Worm (Caenorhabditis elegans) whole organism, young adult: ENCODE measurements around the gene B0310.3.

Source experiments
- B0261.1 ChIP-seq: sonication (generic microtip); optimal IDR thresholded peaks from 2 replicates; lab custom pipeline; 2016; ENCODE audit warnings: mild to moderate bottlenecking, missing genetic modification characterization, moderate library complexity, missing compliant biosample characterization
- D2030.7 ChIP-seq: fragments of 200-800 bp; sonication (Bioruptor generic); IDR thresholded peaks from 2 replicates; pipeline ENCODE4 v1.3.6; 2022; ENCODE audit warnings: missing genetic modification reagents, missing genetic modification characterization, missing compliant biosample characterization
- F22D6.2 ChIP-seq: sonication (generic microtip); optimal IDR thresholded peaks from 2 replicates; lab custom pipeline; 2016; ENCODE audit warnings: mild to moderate bottlenecking, missing genetic modification characterization, missing compliant biosample characterization
- F23B12.7 ChIP-seq: sonication (generic microtip); optimal IDR thresholded peaks from 2 replicates; lab custom pipeline; 2017; ENCODE audit warnings: missing genetic modification characterization, mild to moderate bottlenecking, missing compliant biosample characterization, antibody characterized with exemption, moderate library complexity; ENCODE audit not compliant: insufficient read depth
- F33H1.4 ChIP-seq: fragments of 200-800 bp; sonication (Bioruptor generic); IDR thresholded peaks from 2 replicates; pipeline ENCODE4 v1.3.6; 2022; ENCODE audit warnings: missing genetic modification reagents, missing genetic modification characterization, missing compliant biosample characterization
- T07F8.4 ChIP-seq: sonication (generic microtip); optimal IDR thresholded peaks from 2 replicates; lab custom pipeline; 2016; ENCODE audit warnings: mild to moderate bottlenecking, missing genetic modification characterization, moderate library complexity, missing compliant biosample characterization
- T26A5.8 ChIP-seq: sonication (generic microtip); optimal IDR thresholded peaks from 2 replicates; lab custom pipeline; 2016; ENCODE audit warnings: missing genetic modification characterization, missing compliant biosample characterization
- Y56A3A.18 ChIP-seq: fragments of 200-800 bp; sonication (Bioruptor generic); IDR thresholded peaks from 2 replicates; pipeline ENCODE4 v1.3.6; 2022; ENCODE audit warnings: missing genetic modification reagents, missing genetic modification characterization, missing compliant biosample characterization
- Y67H2A.10 ChIP-seq: fragments of 200-800 bp; sonication (Bioruptor generic); conservative IDR thresholded peaks from 2 replicates; pipeline ENCODE4 v1.3.6; 2022; ENCODE audit warnings: missing genetic modification reagents, missing genetic modification characterization, missing compliant biosample characterization
- ZK185.1 ChIP-seq: sonication (generic microtip); optimal IDR thresholded peaks from 2 replicates; lab custom pipeline; 2016; ENCODE audit warnings: mild to moderate bottlenecking, missing genetic modification characterization, missing compliant biosample characterization; ENCODE audit not compliant: poor library complexity, severe bottlenecking
- ama-1 ChIP-seq, 3 experiments: fragments of 150-350 bp in 1 of 3; sonication (generic microtip) in 2 of 3; optimal IDR thresholded peaks; 2 replicates each; lab custom pipeline; 2014 to 2018; ENCODE audit warnings: missing biosample characterization in 2 of 3, missing genetic modification characterization in 2 of 3, missing genetic modification reagents in 2 of 3
- aptf-2 ChIP-seq: fragments of 200-800 bp; sonication (Bioruptor generic); conservative IDR thresholded peaks from 2 replicates; pipeline ENCODE4 v1.3.6; 2022; ENCODE audit warnings: missing genetic modification reagents, missing genetic modification characterization, missing compliant biosample characterization
- bed-1 ChIP-seq: fragments of 200-800 bp; sonication (Bioruptor generic); IDR thresholded peaks from 2 replicates; pipeline ENCODE4 v1.3.6; 2022; ENCODE audit warnings: missing genetic modification reagents, missing genetic modification characterization, missing compliant biosample characterization
- cebp-2 ChIP-seq: fragments of 200-800 bp; sonication (Bioruptor generic); IDR thresholded peaks from 2 replicates; pipeline ENCODE4 v1.3.6; 2022; ENCODE audit warnings: missing genetic modification characterization, missing compliant biosample characterization
- ceh-27 ChIP-seq: fragments of 200-800 bp; sonication (Bioruptor generic); optimal IDR thresholded peaks from 2 replicates; lab custom pipeline; 2018; ENCODE audit warnings: mild to moderate bottlenecking, missing genetic modification characterization, moderate library complexity, missing compliant biosample characterization
- ceh-40 ChIP-seq: fragments of 200-800 bp; sonication (Bioruptor generic); IDR thresholded peaks from 2 replicates; pipeline ENCODE4 v1.3.6; 2022; ENCODE audit warnings: missing genetic modification characterization, missing compliant biosample characterization
- ceh-58 ChIP-seq: fragments of 200-800 bp; sonication (Bioruptor generic); IDR thresholded peaks from 2 replicates; pipeline ENCODE4 v1.3.6; 2022; ENCODE audit warnings: missing genetic modification characterization, missing compliant biosample characterization
- ceh-91 ChIP-seq: fragments of 200-800 bp; sonication (Bioruptor generic); IDR thresholded peaks from 2 replicates; pipeline ENCODE4 v1.3.6; 2022; ENCODE audit warnings: missing genetic modification reagents, missing genetic modification characterization, missing compliant biosample characterization
- chd-7 ChIP-seq: sonication (generic microtip); optimal IDR thresholded peaks from 2 replicates; lab custom pipeline; 2016; ENCODE audit warnings: mild to moderate bottlenecking, missing genetic modification characterization, moderate library complexity, missing compliant biosample characterization
- efl-1 ChIP-seq: fragments of 150-350 bp; optimal IDR thresholded peaks from 2 replicates; lab custom pipeline; 2014; ENCODE audit warnings: missing biosample characterization, missing genetic modification reagents, missing genetic modification characterization
- egl-44 ChIP-seq: fragments of 200-800 bp; sonication (Bioruptor generic); IDR thresholded peaks from 2 replicates; pipeline ENCODE4 v1.3.6; 2022; ENCODE audit warnings: missing genetic modification reagents, missing genetic modification characterization, missing compliant biosample characterization
- ets-4 ChIP-seq: fragments of 200-800 bp; sonication (Bioruptor generic); optimal IDR thresholded peaks from 2 replicates; lab custom pipeline; 2018; ENCODE audit warnings: mild to moderate bottlenecking, missing genetic modification characterization, missing compliant biosample characterization
- hmg-20 ChIP-seq: fragments of 200-800 bp; sonication (Bioruptor generic); IDR thresholded peaks from 2 replicates; pipeline ENCODE4 v1.3.6; 2022; ENCODE audit warnings: missing genetic modification reagents, missing genetic modification characterization, missing compliant biosample characterization
- hrde-1 ChIP-seq: sonication (generic microtip); optimal IDR thresholded peaks from 2 replicates; lab custom pipeline; 2016; ENCODE audit warnings: missing genetic modification characterization, mild to moderate bottlenecking, missing compliant biosample characterization, moderate library complexity, missing genotype, missing genetic modification reagents, borderline replicate concordance
- lag-1 ChIP-seq: fragments of 200-800 bp; sonication (Bioruptor generic); IDR thresholded peaks from 2 replicates; pipeline ENCODE4 v1.3.6; 2022; ENCODE audit warnings: missing genetic modification reagents, missing genetic modification characterization, missing compliant biosample characterization
- lin-35 ChIP-seq, 3 experiments: fragments of 150-350 bp in 2 of 3; sonication (generic microtip) in 1 of 3; optimal IDR thresholded peaks; 2 replicates each; lab custom pipeline; 2014 to 2018; ENCODE audit warnings: missing biosample characterization in 3 of 3, missing genetic modification characterization in 3 of 3, missing genetic modification reagents in 3 of 3
- lin-54 ChIP-seq: fragments of 200-800 bp; sonication (Bioruptor generic); optimal IDR thresholded peaks from 2 replicates; lab custom pipeline; 2018; ENCODE audit warnings: mild to moderate bottlenecking, missing genetic modification characterization, missing compliant biosample characterization
- lir-1 ChIP-seq: fragments of 200-800 bp; sonication (Bioruptor generic); conservative IDR thresholded peaks from 2 replicates; pipeline ENCODE4 v1.3.6; 2022; ENCODE audit warnings: missing genetic modification reagents, missing genetic modification characterization, missing compliant biosample characterization
- lsl-1 ChIP-seq: fragments of 200-800 bp; sonication (Bioruptor generic); optimal IDR thresholded peaks from 2 replicates; lab custom pipeline; 2018; ENCODE audit warnings: mild to moderate bottlenecking, missing genetic modification characterization, moderate library complexity, missing compliant biosample characterization
- madf-10 ChIP-seq: sonication (generic microtip); optimal IDR thresholded peaks from 2 replicates; lab custom pipeline; 2016; ENCODE audit warnings: mild to moderate bottlenecking, missing genetic modification characterization, missing compliant biosample characterization
- madf-6 ChIP-seq: fragments of 200-800 bp; sonication (Bioruptor generic); IDR thresholded peaks from 2 replicates; pipeline ENCODE4 v1.3.6; 2022; ENCODE audit warnings: missing genetic modification reagents, missing genetic modification characterization, missing compliant biosample characterization
- mel-28 ChIP-seq: sonication (generic microtip); optimal IDR thresholded peaks from 2 replicates; lab custom pipeline; 2016; ENCODE audit warnings: borderline replicate concordance, mild to moderate bottlenecking, missing genetic modification characterization, missing compliant biosample characterization
- mxl-1 ChIP-seq: sonication (generic microtip); optimal IDR thresholded peaks from 2 replicates; lab custom pipeline; 2016; ENCODE audit warnings: missing genetic modification characterization, missing compliant biosample characterization
- nfya-2 ChIP-seq: fragments of 200-800 bp; sonication (Bioruptor generic); IDR thresholded peaks from 2 replicates; pipeline ENCODE4 v1.3.6; 2022; ENCODE audit warnings: missing genetic modification reagents, missing genetic modification characterization, missing compliant biosample characterization
- nhr-179 ChIP-seq: sonication (generic microtip); optimal IDR thresholded peaks from 2 replicates; lab custom pipeline; 2016; ENCODE audit warnings: mild to moderate bottlenecking, missing genetic modification characterization, missing compliant biosample characterization
- snpc-1.3 ChIP-seq: sonication (generic microtip); optimal IDR thresholded peaks from 2 replicates; lab custom pipeline; 2017; ENCODE audit warnings: missing genetic modification characterization, mild to moderate bottlenecking, missing compliant biosample characterization, antibody characterized with exemption, moderate library complexity, missing genotype, missing genetic modification reagents; ENCODE audit not compliant: insufficient read depth
- sptf-2 ChIP-seq: fragments of 200-800 bp; sonication (Bioruptor generic); optimal IDR thresholded peaks from 2 replicates; lab custom pipeline; 2018; ENCODE audit warnings: mild to moderate bottlenecking, missing genetic modification characterization, missing compliant biosample characterization
- zfh-2 ChIP-seq: fragments of 200-800 bp; sonication (Bioruptor generic); conservative IDR thresholded peaks from 2 replicates; pipeline ENCODE4 v1.3.6; 2022; ENCODE audit warnings: missing genetic modification reagents, missing genetic modification characterization, missing compliant biosample characterization
- ztf-3 ChIP-seq: fragments of 200-800 bp; sonication (Bioruptor generic); optimal IDR thresholded peaks from 2 replicates; lab custom pipeline; 2018; ENCODE audit warnings: mild to moderate bottlenecking, missing genetic modification characterization, missing compliant biosample characterization
- ztf-6 ChIP-seq: fragments of 200-800 bp; sonication (Bioruptor generic); IDR thresholded peaks from 2 replicates; pipeline ENCODE4 v1.3.6; 2022; ENCODE audit warnings: missing genetic modification reagents, missing genetic modification characterization, missing compliant biosample characterization

B0310.3 gene

ce11 chrX:487669-488068 is 33.1 kb downstream of the B0310.3 start (continued):
- TF ChIP-seq hrde-1 (tag; lab: Kevin White, UChicago) (peak; percentile 33), lin-35 (GFP tag; optimal IDR thresholded peaks at IDR 0.05; lab: Kevin White, UChicago) (no peak), ztf-3 (GFP tag; lab: Kevin White, UChicago) (no peak), sptf-2 (GFP tag; lab: Kevin White, UChicago) (peak; percentile 62), Y67H2A.10 (GFP tag; lab: Robert Waterston, UW) (no peak), mxl-1 (tag; lab: Kevin White, UChicago) (peak; percentile 77), ztf-6 (GFP tag; lab: Robert Waterston, UW) (0 out of 2 replicates have a peak, but pooled peaks have one; percentile 31), F33H1.4 (no peak), cebp-2 (GFP tag; lab: Robert Waterston, UW) (no peak), efl-1 (GFP tag; lab: Kevin White, UChicago) (no peak), snpc-1.3 (peak; percentile 65), bed-1 (GFP tag; lab: Robert Waterston, UW) (0 out of 2 replicates have a peak, but pooled peaks have one; percentile 28), ceh-58 (GFP tag; lab: Robert Waterston, UW) (no peak), F22D6.2 (tag; lab: Kevin White, UChicago) (no peak), B0261.1 (tag; lab: Kevin White, UChicago) (peak; percentile 81)
- TF ChIP-seq, all 124 proteins: peak for 43

ce11 chrX:481150-481549 is 39.6 kb downstream of the B0310.3 start, which contains the start of gene che-2:
Gene che-2 (plus strand): TSS chrX:481450.
- no peak for TF ChIP-seq chd-7 (tag; lab: Kevin White, UChicago)
- no peak for TF ChIP-seq zfh-2 (GFP tag; lab: Robert Waterston, UW)
- no peak for TF ChIP-seq ztf-3 (GFP tag; lab: Kevin White, UChicago)
- TF ChIP-seq B0261.1 (tag; lab: Kevin White, UChicago) = no peak
- no peak for TF ChIP-seq lsl-1 (GFP tag; lab: Kevin White, UChicago)
- no peak for TF ChIP-seq ceh-27
- no peak for TF ChIP-seq egl-44 (GFP tag; lab: Robert Waterston, UW)
- TF ChIP-seq Y56A3A.18 (GFP tag; lab: Robert Waterston, UW) = no peak
- no peak for TF ChIP-seq ceh-91 (GFP tag; lab: Robert Waterston, UW)
- no peak for TF ChIP-seq mel-28 (tag; lab: Kevin White, UChicago)
- TF ChIP-seq D2030.7 (GFP tag; lab: Robert Waterston, UW) = no peak
- no peak for TF ChIP-seq T07F8.4
- no peak for TF ChIP-seq hmg-20
- no peak for TF ChIP-seq ama-1 (optimal IDR thresholded peaks at IDR 0.05; lab: Kevin White, UChicago)
- TF ChIP-seq ama-1 (GFP tag; optimal IDR thresholded peaks at IDR 0.05; lab: Kevin White, UChicago) = no peak
- TF ChIP-seq aptf-2 (GFP tag; lab: Robert Waterston, UW) = no peak
- TF ChIP-seq ZK185.1 (tag; lab: Kevin White, UChicago) = no peak
- TF ChIP-seq, all 124 proteins: peak for 0

- TF ChIP-seq zfh-2 (GFP tag; lab: Robert Waterston, UW) (no peak), nhr-179 (tag; lab: Kevin White, UChicago) (no peak), nfya-2 (no peak), T26A5.8 (tag; lab: Kevin White, UChicago) (no peak), lir-1 (no peak), F23B12.7 (tag; lab: Kevin White, UChicago) (no peak), lag-1 (GFP tag; lab: Robert Waterston, UW) (no peak), lsl-1 (GFP tag; lab: Kevin White, UChicago) (no peak), ets-4 (no peak), lin-54 (no peak), madf-10 (no peak), T07F8.4 (no peak), ama-1 (optimal IDR thresholded peaks at IDR 0.05; lab: Kevin White, UChicago) (no peak), ama-1 (GFP tag; optimal IDR thresholded peaks at IDR 0.05; lab: Kevin White, UChicago) (no peak), ceh-40 (GFP tag; lab: Robert Waterston, UW) (no peak), madf-6 (no peak)
These were observed 44.5 kb downstream of the B0310.3 start, which contains the start of gene F38G1.3 for ce11 chrX:476261-476660. Gene F38G1.3 (plus strand): TSS chrX:476561.
